Fruit fly (Drosophila melanogaster) whole organism, embryonic: ENCODE results near the gene Pop4.
A peak's percentile ranks its signal among the peaks of the same experiment; 100 is the strongest.

Experiments
- Adf1 ChIP-seq: fragments of 200-800 bp; sonication (Bioruptor generic); IDR thresholded peaks from 2 replicates; pipeline ENCODE4 v1.3.6; 2022; ENCODE audit warnings: missing biosample characterization, missing genetic modification characterization
- B-H2 ChIP-seq: fragments of 200-800 bp; sonication (Bioruptor generic); optimal IDR thresholded peaks from 2 replicates; lab custom pipeline; 2018; ENCODE audit warnings: missing biosample characterization, mild to moderate bottlenecking, missing genetic modification characterization
- Blimp-1 ChIP-seq: fragments of 200-800 bp; sonication (Bioruptor generic); optimal IDR thresholded peaks from 3 replicates; lab custom pipeline; 2018; ENCODE audit warnings: missing biosample characterization, missing genetic modification characterization, mild to moderate bottlenecking, moderate library complexity, missing genetic modification reagents
- CG10274 ChIP-seq: fragments of 200-800 bp; sonication (Bioruptor generic); optimal IDR thresholded peaks from 3 replicates; lab custom pipeline; 2017; ENCODE audit warnings: missing biosample characterization, mild to moderate bottlenecking, missing genetic modification characterization
- CG10654 ChIP-seq: fragments of 200-800 bp; sonication (Bioruptor generic); optimal IDR thresholded peaks from 2 replicates; lab custom pipeline; 2016; ENCODE audit warnings: missing biosample characterization, missing genetic modification characterization
- CG10959 ChIP-seq: fragments of 200-800 bp; sonication (Bioruptor generic); IDR thresholded peaks from 2 replicates; pipeline ENCODE4 v1.3.6; 2022; ENCODE audit warnings: missing biosample characterization, missing genetic modification characterization
- CG11085 ChIP-seq: fragments of 200-800 bp; sonication (Bioruptor generic); IDR thresholded peaks from 2 replicates; pipeline ENCODE4 v1.3.6; 2022; ENCODE audit warnings: missing biosample characterization, missing genetic modification characterization
- CG12071 ChIP-seq: fragments of 200-800 bp; sonication (Bioruptor generic); optimal IDR thresholded peaks from 3 replicates; lab custom pipeline; 2018; ENCODE audit warnings: missing biosample characterization, mild to moderate bottlenecking, missing genetic modification characterization
- CG14014 ChIP-seq: fragments of 200-800 bp; sonication (Bioruptor generic); IDR thresholded peaks from 2 replicates; pipeline ENCODE4 v1.3.6; 2022; ENCODE audit warnings: missing biosample characterization, missing genetic modification characterization
- CG15073 ChIP-seq: fragments of 200-800 bp; sonication (Bioruptor generic); optimal IDR thresholded peaks from 2 replicates; lab custom pipeline; 2016; ENCODE audit warnings: missing biosample characterization, missing genetic modification characterization
- CG17912 ChIP-seq: fragments of 200-800 bp; sonication (Bioruptor generic); optimal IDR thresholded peaks from 2 replicates; lab custom pipeline; 2018; ENCODE audit warnings: missing biosample characterization, mild to moderate bottlenecking, missing genetic modification characterization
- CG2120 ChIP-seq: fragments of 200-800 bp; sonication (Bioruptor generic); optimal IDR thresholded peaks from 3 replicates; lab custom pipeline; 2016; ENCODE audit warnings: missing biosample characterization, missing genetic modification characterization
- CG2889 ChIP-seq: fragments of 200-800 bp; sonication (Bioruptor generic); IDR thresholded peaks from 3 replicates; pipeline ENCODE4 v1.3.6; 2022; ENCODE audit warnings: missing biosample characterization, missing genetic modification characterization
- CG33213 ChIP-seq: fragments of 200-800 bp; sonication (Bioruptor generic); optimal IDR thresholded peaks from 3 replicates; lab custom pipeline; 2016; ENCODE audit warnings: missing biosample characterization, missing genetic modification characterization
- CG33557 ChIP-seq: fragments of 200-800 bp; sonication (Bioruptor generic); optimal IDR thresholded peaks from 2 replicates; lab custom pipeline; 2019; ENCODE audit warnings: missing biosample characterization, mild to moderate bottlenecking, missing genetic modification characterization, moderate library complexity
- CG6689 ChIP-seq: fragments of 200-800 bp; sonication (Bioruptor generic); IDR thresholded peaks from 2 replicates; pipeline ENCODE4 v1.3.6; 2022; ENCODE audit warnings: missing biosample characterization, missing genetic modification characterization
- CG7745 ChIP-seq: fragments of 200-800 bp; sonication (Bioruptor generic); optimal IDR thresholded peaks from 2 replicates; lab custom pipeline; 2018; ENCODE audit warnings: missing biosample characterization, mild to moderate bottlenecking, missing genetic modification characterization, moderate library complexity
- CG8359 ChIP-seq: fragments of 200-800 bp; sonication (Bioruptor generic); optimal IDR thresholded peaks from 2 replicates; lab custom pipeline; 2017; ENCODE audit warnings: missing biosample characterization, mild to moderate bottlenecking, missing genetic modification characterization, borderline replicate concordance
- CG8388 ChIP-seq: fragments of 200-800 bp; sonication (Bioruptor generic); optimal IDR thresholded peaks from 2 replicates; lab custom pipeline; 2019; ENCODE audit warnings: missing biosample characterization, mild to moderate bottlenecking, missing genetic modification characterization, moderate library complexity
- CG9727 ChIP-seq: fragments of 200-800 bp; sonication (Bioruptor generic); optimal IDR thresholded peaks from 3 replicates; lab custom pipeline; 2017; ENCODE audit warnings: missing biosample characterization, mild to moderate bottlenecking, missing genetic modification characterization
- CG9876 ChIP-seq: fragments of 200-800 bp; sonication (Bioruptor generic); optimal IDR thresholded peaks from 2 replicates; lab custom pipeline; 2016; ENCODE audit warnings: missing biosample characterization, missing genetic modification characterization
- Dll ChIP-seq: fragments of 200-800 bp; sonication (Bioruptor generic); IDR thresholded peaks from 4 replicates; pipeline ENCODE4 v1.3.6; 2022; ENCODE audit warnings: missing biosample characterization, missing genetic modification characterization; ENCODE audit not compliant: partially characterized antibody
- Ets97D ChIP-seq: fragments of 200-800 bp; sonication (Bioruptor generic); optimal IDR thresholded peaks from 3 replicates; lab custom pipeline; 2016; ENCODE audit warnings: missing biosample characterization, missing genetic modification characterization
- HLH4C ChIP-seq: fragments of 200-800 bp; sonication (Bioruptor generic); IDR thresholded peaks from 3 replicates; pipeline ENCODE4 v1.3.6; 2022; ENCODE audit warnings: missing biosample characterization, missing genetic modification characterization; ENCODE audit not compliant: partially characterized antibody
- HmgZ ChIP-seq: fragments of 200-800 bp; sonication (Bioruptor generic); optimal IDR thresholded peaks from 2 replicates; lab custom pipeline; 2018; ENCODE audit warnings: missing biosample characterization, mild to moderate bottlenecking, missing genetic modification characterization
- Hr3 ChIP-seq: fragments of 200-800 bp; sonication (Bioruptor generic); optimal IDR thresholded peaks from 3 replicates; lab custom pipeline; 2016; ENCODE audit warnings: missing biosample characterization, missing genetic modification characterization
- Hsf ChIP-seq: fragments of 200-800 bp; sonication (Bioruptor generic); optimal IDR thresholded peaks from 3 replicates; lab custom pipeline; 2016; ENCODE audit warnings: missing biosample characterization, missing genetic modification characterization
- MBD-R2 ChIP-seq: fragments of 200-800 bp; sonication (Bioruptor generic); IDR thresholded peaks from 2 replicates; pipeline ENCODE4 v1.3.6; 2022; ENCODE audit warnings: missing biosample characterization, missing genetic modification characterization
- MTF-1 ChIP-seq: fragments of 200-800 bp; sonication (Bioruptor generic); optimal IDR thresholded peaks from 2 replicates; lab custom pipeline; 2018; ENCODE audit warnings: missing biosample characterization, mild to moderate bottlenecking, missing genetic modification characterization, borderline replicate concordance
- Rfx ChIP-seq: fragments of 200-800 bp; sonication (Bioruptor generic); IDR thresholded peaks from 2 replicates; pipeline ENCODE4 v1.3.6; 2022; ENCODE audit warnings: missing biosample characterization, missing genetic modification characterization
- Sox102F ChIP-seq: fragments of 200-800 bp; sonication (Bioruptor generic); optimal IDR thresholded peaks from 2 replicates; lab custom pipeline; 2018; ENCODE audit warnings: missing biosample characterization, mild to moderate bottlenecking, missing genetic modification characterization, moderate library complexity
- Xbp1 ChIP-seq: fragments of 200-800 bp; sonication (Bioruptor generic); optimal IDR thresholded peaks from 3 replicates; lab custom pipeline; 2016; ENCODE audit warnings: missing biosample characterization, mild to moderate bottlenecking, missing genetic modification characterization
- br ChIP-seq: fragments of >200 bp; optimal IDR thresholded peaks from 2 replicates; lab custom pipeline; 2017
- cg ChIP-seq: fragments of 200-800 bp; sonication (Bioruptor generic); optimal IDR thresholded peaks from 3 replicates; lab custom pipeline; 2019; ENCODE audit warnings: missing biosample characterization, mild to moderate bottlenecking, missing genetic modification characterization, moderate library complexity
- chm ChIP-seq: fragments of 200-800 bp; sonication (Bioruptor generic); IDR thresholded peaks from 2 replicates; pipeline ENCODE4 v1.3.6; 2022; ENCODE audit warnings: missing biosample characterization, missing genetic modification characterization
- dysf ChIP-seq: fragments of 200-800 bp; sonication (Bioruptor generic); IDR thresholded peaks from 3 replicates; pipeline ENCODE4 v1.3.6; 2022; ENCODE audit warnings: missing biosample characterization, missing genetic modification characterization
- grn ChIP-seq: fragments of 200-800 bp; sonication (Bioruptor generic); optimal IDR thresholded peaks from 3 replicates; lab custom pipeline; 2017; ENCODE audit warnings: missing biosample characterization, missing genetic modification characterization
- insv ChIP-seq, 2 experiments: fragments of 200-800 bp; sonication (Bioruptor generic); optimal IDR thresholded peaks; 3 replicates each; lab custom pipeline; 2016 to 2018; ENCODE audit warnings: missing biosample characterization in 2 of 2, missing genetic modification characterization in 2 of 2
- lab ChIP-seq: fragments of 200-800 bp; sonication (Bioruptor generic); optimal IDR thresholded peaks from 3 replicates; lab custom pipeline; 2017; ENCODE audit warnings: missing biosample characterization, missing genetic modification characterization, mild to moderate bottlenecking, moderate library complexity, missing genetic modification reagents
- lola ChIP-seq, 3 experiments: fragments of >200 bp in 2 of 3; fragments of 200-800 bp in 1 of 3; sonication (Bioruptor generic) in 1 of 3; optimal IDR thresholded peaks; 2 replicates each; lab custom pipeline; 2017 to 2019; ENCODE audit warnings: missing biosample characterization in 3 of 3, missing genetic modification characterization in 3 of 3, mild to moderate bottlenecking in 1 of 3, moderate library complexity in 1 of 3
- nerfin-2 ChIP-seq: fragments of 200-800 bp; sonication (Bioruptor generic); IDR thresholded peaks from 2 replicates; pipeline ENCODE4 v1.3.6; 2022; ENCODE audit warnings: missing biosample characterization, missing genetic modification characterization; ENCODE audit not compliant: partially characterized antibody
- ranshi ChIP-seq: fragments of 200-800 bp; sonication (Bioruptor generic); IDR thresholded peaks from 2 replicates; pipeline ENCODE4 v1.3.6; 2022; ENCODE audit warnings: missing biosample characterization, missing genetic modification characterization
- sna ChIP-seq: fragments of 200-800 bp; sonication (Bioruptor generic); IDR thresholded peaks from 2 replicates; pipeline ENCODE4 v1.3.6; 2022; ENCODE audit warnings: missing biosample characterization, missing genetic modification characterization; ENCODE audit not compliant: partially characterized antibody
- so ChIP-seq: fragments of 200-800 bp; sonication (Bioruptor generic); IDR thresholded peaks from 3 replicates; pipeline ENCODE4 v1.3.6; 2022; ENCODE audit warnings: missing biosample characterization, missing genetic modification characterization
- sob ChIP-seq: fragments of 200-800 bp; sonication (Bioruptor generic); IDR thresholded peaks from 2 replicates; pipeline ENCODE4 v1.3.6; 2022; ENCODE audit warnings: missing biosample characterization, missing genetic modification characterization
- tll ChIP-seq, 2 experiments: fragments of 200-800 bp in 1 of 2; fragments of >200 bp in 1 of 2; sonication (Bioruptor generic) in 1 of 2; optimal IDR thresholded peaks; 2 replicates each; lab custom pipeline; 2017 to 2019; ENCODE audit warnings: missing biosample characterization in 2 of 2, missing genetic modification characterization in 2 of 2, mild to moderate bottlenecking in 1 of 2, moderate library complexity in 1 of 2
- trem ChIP-seq: fragments of 200-800 bp; optimal IDR thresholded peaks from 3 replicates; lab custom pipeline; 2019; ENCODE audit warnings: missing biosample characterization, mild to moderate bottlenecking, missing genetic modification characterization, moderate library complexity
- wek ChIP-seq: fragments of 200-800 bp; sonication (Bioruptor generic); optimal IDR thresholded peaks from 3 replicates; lab custom pipeline; 2018; ENCODE audit warnings: missing biosample characterization, mild to moderate bottlenecking, missing genetic modification characterization, moderate library complexity

Pop4 gene

dm6 chr3L:7988828-7989673 lies 10.6 kb upstream of the Pop4 start (continued):
- TF ChIP-seq trem (peak; percentile 90), Hsf (peak; percentile 52), CG9727 (peak; percentile 90), sna (no peak), CG2120 (GFP tag; lab: Kevin White, UChicago) (peak; percentile 16), Hr3 (GFP tag; lab: Kevin White, UChicago) (peak; percentile 61), Adf1 (GFP tag; lab: Robert Waterston, UW) (no peak), br (no peak), CG10959 (GFP tag; lab: Robert Waterston, UW) (peak; percentile 80), CG7745 (tag; lab: Kevin White, UChicago) (no peak), Dll (GFP tag; lab: Robert Waterston, UW) (no peak), CG33557 (peak; percentile 72), ranshi (no peak), lola (GFP tag; optimal IDR thresholded peaks at IDR 0.05; lab: Kevin White, UChicago) (peak in 1 of 3 experiments; percentile 92), CG8388 (GFP tag; lab: Kevin White, UChicago) (peak; percentile 65), CG8359 (peak; percentile 74), Sox102F (GFP tag; lab: Kevin White, UChicago) (peak; percentile 71), CG15073 (GFP tag; lab: Kevin White, UChicago) (peak; percentile 22), dysf (GFP tag; lab: Robert Waterston, UW) (no peak), insv (GFP tag; optimal IDR thresholded peaks at IDR 0.05; lab: Kevin White, UChicago) (no peak), CG10274 (GFP tag; lab: Kevin White, UChicago) (peak; percentile 6), wek (GFP tag; lab: Kevin White, UChicago) (no peak), sob (GFP tag; lab: Robert Waterston, UW) (peak; percentile 52), HmgZ (tag; lab: Kevin White, UChicago) (no peak), Rfx (GFP tag; lab: Robert Waterston, UW) (peak; percentile 48; the same call in 1 of the 2 replicates), so (GFP tag; lab: Robert Waterston, UW) (no peak), MTF-1 (GFP tag; lab: Kevin White, UChicago) (no peak), CG12071 (GFP tag; lab: Kevin White, UChicago) (no peak), CG6689 (GFP tag; lab: Robert Waterston, UW) (peak; percentile 68), CG11085 (GFP tag; lab: Robert Waterston, UW) (no peak), cg (peak; percentile 42), CG9876 (GFP tag; lab: Kevin White, UChicago) (no peak), Ets97D (no peak), CG2889 (GFP tag; lab: Robert Waterston, UW) (no peak), HLH4C (GFP tag; lab: Robert Waterston, UW) (no peak), grn (GFP tag; lab: Kevin White, UChicago) (peak; percentile 14), chm (GFP tag; lab: Robert Waterston, UW) (peak; percentile 42; the same call in 1 of the 2 replicates), CG14014 (GFP tag; lab: Robert Waterston, UW) (peak; percentile 41; the same call in 1 of the 2 replicates), nerfin-2 (GFP tag; lab: Robert Waterston, UW) (no peak), tll (GFP tag; optimal IDR thresholded peaks at IDR 0.05; lab: Kevin White, UChicago) (no peak), CG17912 (GFP tag; lab: Kevin White, UChicago) (no peak), CG10654 (peak; percentile 62), Blimp-1 (peak; percentile 88), B-H2 (GFP tag; lab: Kevin White, UChicago) (no peak), lab (GFP tag; lab: Kevin White, UChicago) (peak; percentile 66), Xbp1 (peak; percentile 71), MBD-R2 (GFP tag; lab: Robert Waterston, UW) (0 out of 2 replicates have a peak, but pooled peaks have one; percentile 12), CG33213 (GFP tag; lab: Kevin White, UChicago) (peak; percentile 60)
